Fruit fly (Drosophila melanogaster) whole organism, embryonic: ENCODE measurements around the gene dmrt11E.

ENCODE experiments used
- CG10267 ChIP-seq: fragments of 200-800 bp; sonication (Bioruptor generic); optimal IDR thresholded peaks from 2 replicates; lab custom pipeline; 2018; ENCODE audit warnings: missing biosample characterization, mild to moderate bottlenecking, missing genetic modification characterization, moderate library complexity
- CG10274 ChIP-seq: fragments of 200-800 bp; sonication (Bioruptor generic); optimal IDR thresholded peaks from 3 replicates; lab custom pipeline; 2017; ENCODE audit warnings: missing biosample characterization, mild to moderate bottlenecking, missing genetic modification characterization
- CG11504 ChIP-seq: fragments of 200-800 bp; sonication (Bioruptor generic); optimal IDR thresholded peaks from 3 replicates; lab custom pipeline; 2019; ENCODE audit warnings: missing biosample characterization, mild to moderate bottlenecking, missing genetic modification characterization, moderate library complexity
- CG12659 ChIP-seq: fragments of 200-800 bp; sonication (Bioruptor generic); optimal IDR thresholded peaks from 3 replicates; lab custom pipeline; 2017; ENCODE audit warnings: mild to moderate bottlenecking, missing biosample characterization, missing genetic modification reagents, missing genetic modification characterization
- CG12744 ChIP-seq: fragments of 200-800 bp; sonication (Bioruptor generic); optimal IDR thresholded peaks from 2 replicates; lab custom pipeline; 2016; ENCODE audit warnings: missing biosample characterization, missing genetic modification characterization
- CG14710 ChIP-seq: fragments of 200-800 bp; sonication (Bioruptor generic); optimal IDR thresholded peaks from 3 replicates; lab custom pipeline; 2019; ENCODE audit warnings: missing biosample characterization, mild to moderate bottlenecking, missing genetic modification characterization, moderate library complexity
- CG15011 ChIP-seq: fragments of 200-800 bp; sonication (Bioruptor generic); optimal IDR thresholded peaks from 3 replicates; lab custom pipeline; 2018; ENCODE audit warnings: missing biosample characterization, mild to moderate bottlenecking, missing genetic modification characterization
- CG15601 ChIP-seq: fragments of 200-800 bp; sonication (Bioruptor generic); optimal IDR thresholded peaks from 3 replicates; lab custom pipeline; 2019; ENCODE audit warnings: missing biosample characterization, mild to moderate bottlenecking, missing genetic modification characterization, moderate library complexity
- CG17568 ChIP-seq: fragments of 200-800 bp; sonication (Bioruptor generic); optimal IDR thresholded peaks from 2 replicates; lab custom pipeline; 2018; ENCODE audit warnings: missing biosample characterization, mild to moderate bottlenecking, missing genetic modification characterization, moderate library complexity
- CG2202 ChIP-seq: fragments of 200-800 bp; sonication (Bioruptor generic); optimal IDR thresholded peaks from 2 replicates; lab custom pipeline; 2018; ENCODE audit warnings: missing biosample characterization, mild to moderate bottlenecking, missing genetic modification characterization
- CG4424 ChIP-seq: fragments of 200-800 bp; sonication (Bioruptor generic); optimal IDR thresholded peaks from 3 replicates; lab custom pipeline; 2016; ENCODE audit warnings: missing biosample characterization, missing genetic modification characterization
- CG6791 ChIP-seq: fragments of 200-800 bp; sonication (Bioruptor generic); IDR thresholded peaks from 3 replicates; pipeline ENCODE4 v1.3.6; 2022; ENCODE audit warnings: missing biosample characterization, missing genetic modification characterization; ENCODE audit not compliant: partially characterized antibody
- CG6813 ChIP-seq: fragments of 200-800 bp; sonication (Bioruptor generic); optimal IDR thresholded peaks from 2 replicates; lab custom pipeline; 2017; ENCODE audit warnings: missing biosample characterization, missing genetic modification characterization, mild to moderate bottlenecking, moderate library complexity, missing genetic modification reagents
- CG8089 ChIP-seq: fragments of 200-800 bp; sonication (Bioruptor generic); optimal IDR thresholded peaks from 3 replicates; lab custom pipeline; 2016; ENCODE audit warnings: missing biosample characterization, missing genetic modification characterization
- CG8290 ChIP-seq, 3 experiments: fragments of 200-800 bp; sonication (Bioruptor generic); optimal IDR thresholded peaks; 2 replicates each; lab custom pipeline; 2016 to 2019; ENCODE audit warnings: missing biosample characterization in 3 of 3, missing genetic modification characterization in 3 of 3, mild to moderate bottlenecking in 2 of 3, moderate library complexity in 1 of 3
- Chrac-16 ChIP-seq: fragments of 200-800 bp; sonication (Bioruptor generic); optimal IDR thresholded peaks from 3 replicates; lab custom pipeline; 2016; ENCODE audit warnings: missing biosample characterization, missing genetic modification characterization
- CrebB ChIP-seq: fragments of 200-800 bp; sonication (Bioruptor generic); optimal IDR thresholded peaks from 3 replicates; lab custom pipeline; 2018; ENCODE audit warnings: missing biosample characterization, mild to moderate bottlenecking, missing genetic modification characterization
- D19B ChIP-seq: fragments of 200-800 bp; sonication (Bioruptor generic); optimal IDR thresholded peaks from 2 replicates; lab custom pipeline; 2017; ENCODE audit warnings: missing biosample characterization, mild to moderate bottlenecking, missing genetic modification characterization
- Elba2 ChIP-seq: fragments of 200-800 bp; sonication (Bioruptor generic); optimal IDR thresholded peaks from 3 replicates; lab custom pipeline; 2016; ENCODE audit warnings: missing biosample characterization, missing genetic modification characterization
- HLH54F ChIP-seq: fragments of 200-800 bp; sonication (Bioruptor generic); optimal IDR thresholded peaks from 3 replicates; lab custom pipeline; 2016; ENCODE audit warnings: missing biosample characterization, missing genetic modification characterization
- HmgZ ChIP-seq: fragments of 200-800 bp; sonication (Bioruptor generic); optimal IDR thresholded peaks from 2 replicates; lab custom pipeline; 2018; ENCODE audit warnings: missing biosample characterization, mild to moderate bottlenecking, missing genetic modification characterization
- Hmr ChIP-seq: fragments of 200-800 bp; sonication (Bioruptor generic); optimal IDR thresholded peaks from 3 replicates; lab custom pipeline; 2017; ENCODE audit warnings: mild to moderate bottlenecking, missing biosample characterization, missing genetic modification reagents, missing genetic modification characterization
- MTF-1 ChIP-seq: fragments of 200-800 bp; sonication (Bioruptor generic); optimal IDR thresholded peaks from 2 replicates; lab custom pipeline; 2018; ENCODE audit warnings: missing biosample characterization, mild to moderate bottlenecking, missing genetic modification characterization, borderline replicate concordance
- Med ChIP-seq: fragments of 200-800 bp; sonication (Bioruptor generic); peaks from one replicate; lab custom pipeline; 2016; ENCODE audit warnings: missing biosample characterization, missing genetic modification characterization, mild to moderate bottlenecking, inconsistent platforms, moderate library complexity
- Myb ChIP-seq: fragments of 200-800 bp; sonication (Bioruptor generic); optimal IDR thresholded peaks from 2 replicates; lab custom pipeline; 2016; ENCODE audit warnings: missing biosample characterization, missing genetic modification characterization
- Spps ChIP-seq: fragments of 200-800 bp; sonication (Bioruptor generic); optimal IDR thresholded peaks from 2 replicates; lab custom pipeline; 2018; ENCODE audit warnings: missing biosample characterization, mild to moderate bottlenecking, missing genetic modification characterization
- al ChIP-seq: fragments of 200-800 bp; sonication (Bioruptor generic); IDR thresholded peaks from 2 replicates; pipeline ENCODE4 v1.3.6; 2022; ENCODE audit warnings: missing biosample characterization, missing genetic modification characterization
- bab2 ChIP-seq: fragments of 200-800 bp; sonication (Bioruptor generic); optimal IDR thresholded peaks from 2 replicates; lab custom pipeline; 2016; ENCODE audit warnings: missing biosample characterization, missing genetic modification characterization
- br ChIP-seq: fragments of >200 bp; optimal IDR thresholded peaks from 2 replicates; lab custom pipeline; 2017
- bsh ChIP-seq, 2 experiments: fragments of 200-800 bp; sonication (Bioruptor generic); optimal IDR thresholded peaks; 2 replicates each; lab custom pipeline; 2017 to 2018; ENCODE audit warnings: mild to moderate bottlenecking in 2 of 2, missing biosample characterization in 2 of 2, missing genetic modification characterization in 2 of 2, moderate library complexity in 1 of 2
- crc ChIP-seq: fragments of 200-800 bp; sonication (Bioruptor generic); optimal IDR thresholded peaks from 2 replicates; lab custom pipeline; 2016; ENCODE audit warnings: missing biosample characterization, missing genetic modification characterization
- crp ChIP-seq, 2 experiments: fragments of 200-800 bp; sonication (Bioruptor generic); optimal IDR thresholded peaks; 2 replicates in 1 of 2; 3 replicates in 1 of 2; lab custom pipeline; 2017; ENCODE audit warnings: missing biosample characterization in 2 of 2, missing genetic modification characterization in 2 of 2, mild to moderate bottlenecking in 1 of 2, moderate library complexity in 1 of 2
- danr ChIP-seq: fragments of 200-800 bp; sonication (Bioruptor generic); IDR thresholded peaks from 2 replicates; pipeline ENCODE4 v1.3.6; 2022; ENCODE audit warnings: missing biosample characterization, missing genetic modification characterization
- fd3F ChIP-seq: fragments of 200-800 bp; sonication (Bioruptor generic); optimal IDR thresholded peaks from 2 replicates; lab custom pipeline; 2018; ENCODE audit warnings: missing biosample characterization, mild to moderate bottlenecking, missing genetic modification characterization, moderate library complexity
- fu2 ChIP-seq: fragments of 200-800 bp; sonication (Bioruptor generic); optimal IDR thresholded peaks from 2 replicates; lab custom pipeline; 2016; ENCODE audit warnings: missing biosample characterization, missing genetic modification characterization
- gce ChIP-seq: fragments of 200-800 bp; sonication (Bioruptor generic); IDR thresholded peaks from 3 replicates; pipeline ENCODE4 v1.3.6; 2022; ENCODE audit warnings: missing biosample characterization, missing genetic modification characterization
- gsb-n ChIP-seq: fragments of 200-800 bp; sonication (Bioruptor generic); optimal IDR thresholded peaks from 3 replicates; lab custom pipeline; 2018; ENCODE audit warnings: missing biosample characterization, mild to moderate bottlenecking, missing genetic modification characterization
- pnt ChIP-seq: fragments of 200-800 bp; sonication (Bioruptor generic); optimal IDR thresholded peaks from 3 replicates; lab custom pipeline; 2016; ENCODE audit warnings: missing biosample characterization, missing genetic modification characterization
- pzg ChIP-seq: fragments of 200-800 bp; sonication (Bioruptor generic); optimal IDR thresholded peaks from 3 replicates; lab custom pipeline; 2018; ENCODE audit warnings: missing biosample characterization, mild to moderate bottlenecking, missing genetic modification characterization, moderate library complexity
- repo ChIP-seq: fragments of 200-800 bp; sonication (Bioruptor generic); optimal IDR thresholded peaks from 2 replicates; lab custom pipeline; 2016; ENCODE audit warnings: missing biosample characterization, missing genetic modification characterization
- sens-2 ChIP-seq: fragments of 200-800 bp; sonication (Bioruptor generic); IDR thresholded peaks from 2 replicates; pipeline ENCODE4 v1.3.6; 2022; ENCODE audit warnings: missing biosample characterization, missing genetic modification characterization
- slbo ChIP-seq: fragments of 200-800 bp; sonication (Bioruptor generic); IDR thresholded peaks from 2 replicates; pipeline ENCODE4 v1.3.6; 2022; ENCODE audit warnings: missing biosample characterization, missing genetic modification characterization
- sr ChIP-seq: fragments of 200-800 bp; sonication (Bioruptor generic); IDR thresholded peaks from 3 replicates; pipeline ENCODE4 v1.3.6; 2022; ENCODE audit warnings: missing biosample characterization, missing genetic modification characterization
- stwl ChIP-seq: fragments of 200-800 bp; sonication (Bioruptor generic); optimal IDR thresholded peaks from 3 replicates; lab custom pipeline; 2018; ENCODE audit warnings: missing biosample characterization, mild to moderate bottlenecking, missing genetic modification characterization, moderate library complexity
- tna ChIP-seq: fragments of 200-800 bp; sonication (Bioruptor generic); IDR thresholded peaks from 2 replicates; pipeline ENCODE4 v1.3.6; 2022; ENCODE audit warnings: missing biosample characterization, missing genetic modification characterization; ENCODE audit not compliant: partially characterized antibody
- wdn ChIP-seq: fragments of 200-800 bp; sonication (Bioruptor generic); IDR thresholded peaks from 2 replicates; pipeline ENCODE4 v1.3.6; 2022; ENCODE audit warnings: missing biosample characterization, missing genetic modification characterization
- zen2 ChIP-seq: fragments of 200-800 bp; sonication (Bioruptor generic); IDR thresholded peaks from 3 replicates; pipeline ENCODE4 v1.3.6; 2022; ENCODE audit warnings: missing biosample characterization, missing genetic modification characterization; ENCODE audit not compliant: partially characterized antibody
- zfh1 ChIP-seq: fragments of 200-800 bp; sonication (Bioruptor generic); IDR thresholded peaks from 3 replicates; pipeline ENCODE4 v1.3.6; 2022; ENCODE audit warnings: missing biosample characterization, missing genetic modification characterization

The dmrt11E gene

DNA sequence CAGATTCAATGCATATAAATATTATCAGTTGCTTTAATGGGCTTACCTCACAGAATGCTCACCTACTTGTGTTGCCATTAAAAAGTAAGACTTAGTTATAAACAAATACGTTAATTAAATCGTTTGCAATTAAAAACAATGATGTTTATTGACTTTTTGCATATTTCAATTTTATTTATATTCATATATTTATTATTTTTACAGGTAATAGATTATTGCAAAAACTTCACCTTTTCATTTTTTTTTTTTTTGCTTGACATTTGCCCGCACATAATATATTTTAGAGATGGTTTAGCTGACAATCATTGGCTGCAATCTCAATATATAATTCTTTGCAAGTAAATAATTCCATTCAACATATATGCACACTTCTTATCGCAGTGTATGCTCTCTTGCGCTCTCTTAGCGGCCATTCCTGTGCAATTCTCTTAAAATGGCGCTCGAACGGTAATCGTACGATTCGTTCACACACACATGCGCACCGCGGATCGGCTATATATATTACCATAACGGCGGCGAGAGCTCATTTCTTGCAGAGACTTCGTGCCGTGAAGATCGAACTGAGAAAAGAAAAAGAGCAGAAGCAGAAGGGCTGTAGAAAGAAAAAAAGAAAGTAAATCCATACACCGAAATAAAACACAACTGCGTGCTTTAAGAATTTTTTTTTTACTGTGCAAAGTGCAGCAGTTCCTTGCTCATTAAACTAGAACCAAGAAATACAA lies 28.5 kb downstream of the dmrt11E start, which contains the start of gene Bcat (continued):
- peak; percentile 53 for TF ChIP-seq al (GFP tag; lab: Robert Waterston, UW)
- TF ChIP-seq HLH54F (GFP tag; lab: Kevin White, UChicago): peak; percentile 33
- no peak for TF ChIP-seq CG6791 (GFP tag; lab: Robert Waterston, UW)
- TF ChIP-seq stwl (tag; lab: Kevin White, UChicago): no peak
- TF ChIP-seq MTF-1 (GFP tag; lab: Kevin White, UChicago): no peak
- no peak for TF ChIP-seq CG12744 (GFP tag; lab: Kevin White, UChicago)
- peak; percentile 88 for TF ChIP-seq CG12659 (GFP tag; lab: Kevin White, UChicago)
- no peak for TF ChIP-seq pzg (GFP tag; lab: Kevin White, UChicago)
- TF ChIP-seq wdn (GFP tag; lab: Robert Waterston, UW): 0 out of 2 replicates have a peak, but pooled peaks have one; percentile 15
- TF ChIP-seq CG10267 (tag; lab: Kevin White, UChicago): peak; percentile 60
- TF ChIP-seq Hmr (GFP tag; lab: Kevin White, UChicago): peak; percentile 83
- TF ChIP-seq CG8089: no peak
- TF ChIP-seq crp (GFP tag; optimal IDR thresholded peaks at IDR 0.05; lab: Kevin White, UChicago): peak in 1 of 2 experiments; percentile 10
- TF ChIP-seq CG2202 (tag; lab: Kevin White, UChicago): no peak
- no peak for TF ChIP-seq Elba2
- peak; percentile 62 for TF ChIP-seq CG4424 (GFP tag; lab: Kevin White, UChicago)
- no peak for TF ChIP-seq zen2 (GFP tag; lab: Robert Waterston, UW)
- TF ChIP-seq CG15011 (GFP tag; lab: Kevin White, UChicago): peak; percentile 63
- TF ChIP-seq sens-2 (GFP tag; lab: Robert Waterston, UW): no peak
- TF ChIP-seq CG17568 (GFP tag; lab: Kevin White, UChicago): no peak
- no peak for TF ChIP-seq tna (GFP tag; lab: Robert Waterston, UW)
- TF ChIP-seq zfh1 (GFP tag; lab: Robert Waterston, UW): peak; percentile 4; the same call in 1 of the 3 replicates
- no peak for TF ChIP-seq HmgZ
- peak; percentile 22 for TF ChIP-seq pnt
- peak; percentile 38; the same call in 1 of the 2 replicates for TF ChIP-seq danr (GFP tag; lab: Robert Waterston, UW)
- TF ChIP-seq br (lab: Kevin White, UChicago): no peak
- peak; percentile 73 for TF ChIP-seq D19B
- TF ChIP-seq CG6813 (GFP tag; lab: Kevin White, UChicago): peak; percentile 64
- TF ChIP-seq crc (GFP tag; lab: Kevin White, UChicago): peak; percentile 4
- TF ChIP-seq fd3F (GFP tag; lab: Kevin White, UChicago): peak; percentile 63
- peak; percentile 38 for TF ChIP-seq Chrac-16 (GFP tag; lab: Kevin White, UChicago)
- TF ChIP-seq bab2 (GFP tag; lab: Kevin White, UChicago): peak; percentile 59
- no peak for TF ChIP-seq Spps
- TF ChIP-seq repo (GFP tag; lab: Kevin White, UChicago): no peak
- TF ChIP-seq Myb (GFP tag; lab: Kevin White, UChicago): no peak
- peak; percentile 77 for TF ChIP-seq CG10274
- TF ChIP-seq fu2 (GFP tag; lab: Kevin White, UChicago): no peak
- TF ChIP-seq CG15601 (tag; lab: Kevin White, UChicago): no peak
- no peak for TF ChIP-seq CrebB (tag; lab: Kevin White, UChicago)
- TF ChIP-seq Med (GFP tag; lab: Kevin White, UChicago): peak; percentile 87
- peak; percentile 9 to 15 for TF ChIP-seq bsh (GFP tag; optimal IDR thresholded peaks at IDR 0.05; lab: Kevin White, UChicago)
- 0 out of 3 replicates have a peak, but pooled peaks have one; percentile 17 for TF ChIP-seq gce (GFP tag; lab: Robert Waterston, UW)
- TF ChIP-seq slbo (GFP tag; lab: Robert Waterston, UW): peak; percentile 71
- TF ChIP-seq gsb-n (tag; lab: Kevin White, UChicago): peak; percentile 26
- TF ChIP-seq CG11504 (tag; lab: Kevin White, UChicago): peak; percentile 85
- peak; percentile 20 for TF ChIP-seq CG14710
- no peak for TF ChIP-seq CG8290 (GFP tag; optimal IDR thresholded peaks at IDR 0.05; lab: Kevin White, UChicago)
- peak in 1 of 2 experiments; percentile 55 for TF ChIP-seq CG8290 (tag; optimal IDR thresholded peaks at IDR 0.05; lab: Kevin White, UChicago)
- TF ChIP-seq sr (GFP tag; lab: Robert Waterston, UW): no peak
